Worm (Caenorhabditis elegans): ENCODE measurements around the gene srlf-19.

- TF ChIP-seq ceh-100 (GFP tag; IDR thresholded peaks at IDR 0.05) (no peak), snpc-3.4 (tag; optimal IDR thresholded peaks at IDR 0.05) (no peak)
These were observed 20.9 kb upstream of the srlf-19 start, which contains the start of gene nhr-212 for ce11 chrV:484285-484890.
